Fruit fly (Drosophila melanogaster) whole organism, embryonic: ENCODE measurements around the gene Atac2.

Experiments
- Antp ChIP-seq: fragments of 200-800 bp; sonication (Bioruptor generic); optimal IDR thresholded peaks from 3 replicates; lab custom pipeline; 2016; ENCODE audit warnings: missing biosample characterization, missing genetic modification characterization
- Awh ChIP-seq: fragments of 200-800 bp; sonication (Bioruptor generic); IDR thresholded peaks from 2 replicates; pipeline ENCODE4, ENCODE4 v1.3.6; 2022; ENCODE audit warnings: missing biosample characterization, missing genetic modification characterization
- Bdp1 ChIP-seq: fragments of 200-800 bp; sonication (Bioruptor generic); optimal IDR thresholded peaks from 3 replicates; lab custom pipeline; 2016; ENCODE audit warnings: missing biosample characterization, missing genetic modification characterization
- CG10321 ChIP-seq: fragments of 200-800 bp; sonication (Bioruptor generic); IDR thresholded peaks from 2 replicates; pipeline ENCODE4 v1.3.6; 2022; ENCODE audit warnings: missing biosample characterization, missing genetic modification characterization
- CG11093 ChIP-seq: fragments of 200-800 bp; sonication (Bioruptor generic); IDR thresholded peaks from 3 replicates; pipeline ENCODE4 v1.3.6; 2022; ENCODE audit warnings: missing biosample characterization, missing genetic modification characterization
- CG11504 ChIP-seq: fragments of 200-800 bp; sonication (Bioruptor generic); optimal IDR thresholded peaks from 3 replicates; lab custom pipeline; 2019; ENCODE audit warnings: missing biosample characterization, mild to moderate bottlenecking, missing genetic modification characterization, moderate library complexity
- CG11560 ChIP-seq: fragments of 200-800 bp; sonication (Bioruptor generic); IDR thresholded peaks from 3 replicates; pipeline ENCODE4 v1.3.6; 2022; ENCODE audit warnings: missing biosample characterization, missing genetic modification characterization
- CG12744 ChIP-seq: fragments of 200-800 bp; sonication (Bioruptor generic); optimal IDR thresholded peaks from 2 replicates; lab custom pipeline; 2016; ENCODE audit warnings: missing biosample characterization, missing genetic modification characterization
- CG13775 ChIP-seq: fragments of 200-800 bp; sonication (Bioruptor generic); optimal IDR thresholded peaks from 3 replicates; lab custom pipeline; 2017; ENCODE audit warnings: missing biosample characterization, mild to moderate bottlenecking, missing genetic modification characterization
- CG14860 ChIP-seq: fragments of 200-800 bp; sonication (Bioruptor generic); IDR thresholded peaks from 3 replicates; pipeline ENCODE4 v1.3.6; 2022; ENCODE audit warnings: missing biosample characterization, missing genetic modification characterization; ENCODE audit not compliant: partially characterized antibody
- CG1647 ChIP-seq: fragments of 200-800 bp; sonication (Bioruptor generic); optimal IDR thresholded peaks from 3 replicates; lab custom pipeline; 2016; ENCODE audit warnings: missing biosample characterization, missing genetic modification characterization
- CG17385 ChIP-seq: fragments of 200-800 bp; sonication (Bioruptor generic); optimal IDR thresholded peaks from 3 replicates; lab custom pipeline; 2018; ENCODE audit warnings: missing biosample characterization, mild to moderate bottlenecking, missing genetic modification characterization
- CG17829 ChIP-seq: fragments of 200-800 bp; optimal IDR thresholded peaks from 2 replicates; lab custom pipeline; 2019; ENCODE audit warnings: missing biosample characterization, mild to moderate bottlenecking, missing genetic modification characterization, moderate library complexity
- CG18011 ChIP-seq: fragments of 200-800 bp; sonication (Bioruptor generic); optimal IDR thresholded peaks from 2 replicates; lab custom pipeline; 2017; ENCODE audit warnings: missing biosample characterization, missing genetic modification characterization, mild to moderate bottlenecking, moderate library complexity, missing genotype
- CG2678 ChIP-seq: fragments of 200-800 bp; sonication (Bioruptor generic); optimal IDR thresholded peaks from 3 replicates; lab custom pipeline; 2019; ENCODE audit warnings: missing biosample characterization, mild to moderate bottlenecking, missing genetic modification characterization, moderate library complexity
- CG31365 ChIP-seq: fragments of 200-800 bp; sonication (Bioruptor generic); optimal IDR thresholded peaks from 2 replicates; lab custom pipeline; 2018; ENCODE audit warnings: missing biosample characterization, mild to moderate bottlenecking, missing genetic modification characterization
- CG31441 ChIP-seq: fragments of 200-800 bp; sonication (Bioruptor generic); IDR thresholded peaks from 2 replicates; pipeline ENCODE4 v1.3.6; 2022; ENCODE audit warnings: missing biosample characterization, missing genetic modification characterization
- CG32532 ChIP-seq: fragments of 200-800 bp; sonication (Bioruptor generic); IDR thresholded peaks from 2 replicates; pipeline ENCODE4 v1.3.6; 2022; ENCODE audit warnings: missing biosample characterization, missing genetic modification characterization
- CG32772 ChIP-seq: fragments of 200-800 bp; sonication (Bioruptor generic); IDR thresholded peaks from 2 replicates; pipeline ENCODE4 v1.3.6; 2022; ENCODE audit warnings: missing biosample characterization, missing genetic modification characterization
- CG34422 ChIP-seq: fragments of 200-800 bp; sonication (Bioruptor generic); IDR thresholded peaks from 3 replicates; pipeline ENCODE4 v1.3.6; 2022; ENCODE audit warnings: missing biosample characterization, missing genetic modification characterization
- CG3838 ChIP-seq: fragments of 200-800 bp; sonication (Bioruptor generic); optimal IDR thresholded peaks from 3 replicates; lab custom pipeline; 2016; ENCODE audit warnings: missing biosample characterization, missing genetic modification characterization
- CG43689 ChIP-seq: fragments of 200-800 bp; sonication (Bioruptor generic); IDR thresholded peaks from 2 replicates; pipeline ENCODE4 v1.3.6; 2022; ENCODE audit warnings: missing biosample characterization, missing genetic modification characterization
- CG4404 ChIP-seq: fragments of 200-800 bp; sonication (Bioruptor generic); IDR thresholded peaks from 2 replicates; pipeline ENCODE4 v1.3.6; 2022; ENCODE audit warnings: missing biosample characterization, missing genetic modification characterization
- CG7928 ChIP-seq: fragments of 200-800 bp; sonication (Bioruptor generic); optimal IDR thresholded peaks from 2 replicates; lab custom pipeline; 2017; ENCODE audit warnings: missing biosample characterization, mild to moderate bottlenecking, missing genetic modification characterization
- CrebB ChIP-seq: fragments of 200-800 bp; sonication (Bioruptor generic); optimal IDR thresholded peaks from 3 replicates; lab custom pipeline; 2018; ENCODE audit warnings: missing biosample characterization, mild to moderate bottlenecking, missing genetic modification characterization
- D19B ChIP-seq: fragments of 200-800 bp; sonication (Bioruptor generic); optimal IDR thresholded peaks from 2 replicates; lab custom pipeline; 2017; ENCODE audit warnings: missing biosample characterization, mild to moderate bottlenecking, missing genetic modification characterization
- Dbx ChIP-seq: fragments of 200-800 bp; sonication (Bioruptor generic); IDR thresholded peaks from 3 replicates; pipeline ENCODE4 v1.3.6; 2022; ENCODE audit warnings: missing biosample characterization, missing genetic modification characterization
- Dek ChIP-seq: fragments of 200-800 bp; sonication (Bioruptor generic); optimal IDR thresholded peaks from 3 replicates; lab custom pipeline; 2019; ENCODE audit warnings: missing biosample characterization, mild to moderate bottlenecking, missing genetic modification characterization, moderate library complexity
- Elba2 ChIP-seq: fragments of 200-800 bp; sonication (Bioruptor generic); optimal IDR thresholded peaks from 3 replicates; lab custom pipeline; 2016; ENCODE audit warnings: missing biosample characterization, missing genetic modification characterization
- HHEX ChIP-seq: fragments of 200-800 bp; sonication (Bioruptor generic); optimal IDR thresholded peaks from 3 replicates; lab custom pipeline; 2017; ENCODE audit warnings: missing biosample characterization, mild to moderate bottlenecking, missing genetic modification characterization, missing genetic modification reagents
- HmgZ ChIP-seq: fragments of 200-800 bp; sonication (Bioruptor generic); optimal IDR thresholded peaks from 2 replicates; lab custom pipeline; 2018; ENCODE audit warnings: missing biosample characterization, mild to moderate bottlenecking, missing genetic modification characterization
- Hmx ChIP-seq: fragments of 200-800 bp; sonication (Bioruptor generic); optimal IDR thresholded peaks from 2 replicates; lab custom pipeline; 2016; ENCODE audit warnings: missing biosample characterization, missing genetic modification characterization
- Hr3 ChIP-seq: fragments of 200-800 bp; sonication (Bioruptor generic); optimal IDR thresholded peaks from 3 replicates; lab custom pipeline; 2016; ENCODE audit warnings: missing biosample characterization, missing genetic modification characterization
- Lpt ChIP-seq: fragments of >200 bp; optimal IDR thresholded peaks from 2 replicates; lab custom pipeline; 2018; ENCODE audit warnings: missing biosample characterization, missing genetic modification characterization
- Meics ChIP-seq: fragments of 200-800 bp; sonication (Bioruptor generic); optimal IDR thresholded peaks from 2 replicates; lab custom pipeline; 2017; ENCODE audit warnings: missing biosample characterization, mild to moderate bottlenecking, missing genetic modification characterization
- Oaz ChIP-seq: fragments of 200-800 bp; sonication (Bioruptor generic); IDR thresholded peaks from 2 replicates; pipeline ENCODE4 v1.3.6; 2022; ENCODE audit warnings: missing biosample characterization, missing genetic modification characterization
- Optix ChIP-seq: fragments of 200-800 bp; sonication (Bioruptor generic); IDR thresholded peaks from 3 replicates; pipeline ENCODE4 v1.3.6; 2022; ENCODE audit warnings: missing biosample characterization, missing genetic modification characterization
- Sry-β ChIP-seq: fragments of 200-800 bp; sonication (Bioruptor generic); optimal IDR thresholded peaks from 2 replicates; lab custom pipeline; 2018; ENCODE audit warnings: missing biosample characterization, mild to moderate bottlenecking, missing genetic modification characterization, moderate library complexity
- Tbp ChIP-seq: fragments of >200 bp; optimal IDR thresholded peaks from 2 replicates; lab custom pipeline; 2018; ENCODE audit warnings: missing biosample characterization, missing genetic modification characterization
- ase ChIP-seq: fragments of 200-800 bp; sonication (Bioruptor generic); IDR thresholded peaks from 3 replicates; pipeline ENCODE4 v1.3.6; 2022; ENCODE audit warnings: missing biosample characterization, missing genetic modification characterization
- dan ChIP-seq: fragments of 200-800 bp; sonication (Bioruptor generic); IDR thresholded peaks from 2 replicates; pipeline ENCODE4 v1.3.6; 2022; ENCODE audit warnings: missing biosample characterization, missing genetic modification characterization
- danr ChIP-seq: fragments of 200-800 bp; sonication (Bioruptor generic); IDR thresholded peaks from 2 replicates; pipeline ENCODE4 v1.3.6; 2022; ENCODE audit warnings: missing biosample characterization, missing genetic modification characterization
- ems ChIP-seq: fragments of 200-800 bp; sonication (Bioruptor generic); optimal IDR thresholded peaks from 3 replicates; lab custom pipeline; 2016; ENCODE audit warnings: missing biosample characterization, missing genetic modification characterization
- h ChIP-seq: fragments of >200 bp; optimal IDR thresholded peaks from 2 replicates; lab custom pipeline; 2017
- kay ChIP-seq: fragments of 200-800 bp; sonication (Bioruptor generic); optimal IDR thresholded peaks from 2 replicates; lab custom pipeline; 2016; ENCODE audit warnings: missing biosample characterization, missing genetic modification characterization
- maf-S ChIP-seq: fragments of 200-800 bp; sonication (Bioruptor generic); optimal IDR thresholded peaks from 2 replicates; lab custom pipeline; 2016; ENCODE audit warnings: missing biosample characterization, missing genetic modification characterization
- pfk ChIP-seq: fragments of 200-800 bp; sonication (Bioruptor generic); optimal IDR thresholded peaks from 2 replicates; lab custom pipeline; 2018; ENCODE audit warnings: missing biosample characterization, mild to moderate bottlenecking, missing genetic modification characterization, moderate library complexity
- repo ChIP-seq: fragments of 200-800 bp; sonication (Bioruptor generic); optimal IDR thresholded peaks from 2 replicates; lab custom pipeline; 2016; ENCODE audit warnings: missing biosample characterization, missing genetic modification characterization
- run ChIP-seq: fragments of 200-800 bp; sonication (Bioruptor generic); optimal IDR thresholded peaks from 3 replicates; lab custom pipeline; 2018; ENCODE audit warnings: missing biosample characterization, mild to moderate bottlenecking, missing genetic modification characterization
- sd ChIP-seq: fragments of 200-800 bp; sonication (Bioruptor generic); optimal IDR thresholded peaks from 3 replicates; lab custom pipeline; 2018; ENCODE audit warnings: missing biosample characterization, mild to moderate bottlenecking, missing genetic modification characterization, moderate library complexity
- tap ChIP-seq: fragments of 200-800 bp; optimal IDR thresholded peaks from 3 replicates; lab custom pipeline; 2019; ENCODE audit warnings: missing biosample characterization, mild to moderate bottlenecking, missing genetic modification characterization, moderate library complexity
- ttk ChIP-seq: fragments of 200-800 bp; sonication (Bioruptor generic); IDR thresholded peaks from 2 replicates; pipeline ENCODE4 v2.1.2; 2022; ENCODE audit warnings: missing biosample characterization, missing genetic modification characterization
- wor ChIP-seq: fragments of 200-800 bp; sonication (Bioruptor generic); IDR thresholded peaks from 2 replicates; pipeline ENCODE4 v1.3.6; 2022; ENCODE audit warnings: missing biosample characterization, missing genetic modification characterization

The Atac2 gene

dm6 chr2L:18604986-18605385 lies 7.1 kb downstream of the Atac2 start, which contains the start of gene CG10413 (continued):
- peak; percentile 98 for TF ChIP-seq CG12744 (GFP tag; lab: Kevin White, UChicago)
- TF ChIP-seq Dek (tag; lab: Kevin White, UChicago): peak; percentile 98
- peak; percentile 99 for TF ChIP-seq CG32532 (GFP tag; lab: Robert Waterston, UW)
- peak; percentile 99 for TF ChIP-seq CG2678 (tag; lab: Kevin White, UChicago)
- TF ChIP-seq Bdp1 (GFP tag; lab: Kevin White, UChicago): peak; percentile 93
- peak; percentile 96 for TF ChIP-seq danr (GFP tag; lab: Robert Waterston, UW)
- peak; percentile 61 for TF ChIP-seq Sry-β (GFP tag; lab: Kevin White, UChicago)
- TF ChIP-seq Dbx: peak; percentile 98
- TF ChIP-seq CG31365: peak; percentile 91
- TF ChIP-seq Hr3 (GFP tag; lab: Kevin White, UChicago): peak; percentile 98
- peak; percentile 96 for TF ChIP-seq Optix (GFP tag; lab: Robert Waterston, UW)
- peak; percentile 97 for TF ChIP-seq CG4404
- TF ChIP-seq tap (tag; lab: Kevin White, UChicago): peak; percentile 97
- TF ChIP-seq Awh (GFP tag; lab: Robert Waterston, UW): peak; percentile 95
- peak; percentile 89 for TF ChIP-seq CG18011
- TF ChIP-seq repo (GFP tag; lab: Kevin White, UChicago): peak; percentile 92
- peak; percentile 96 for TF ChIP-seq CrebB (tag; lab: Kevin White, UChicago)
- TF ChIP-seq CG43689 (GFP tag; lab: Robert Waterston, UW): peak; percentile 94
- peak; percentile 95 for TF ChIP-seq Oaz (GFP tag; lab: Robert Waterston, UW)
- TF ChIP-seq CG17829 (tag; lab: Kevin White, UChicago): peak; percentile 98
- TF ChIP-seq run (tag; lab: Kevin White, UChicago): peak; percentile 94
- peak; percentile 90 for TF ChIP-seq CG11560 (tag; lab: Robert Waterston, UW)
- peak; percentile 93 for TF ChIP-seq CG3838 (GFP tag; lab: Kevin White, UChicago)
- TF ChIP-seq CG14860: no peak
- TF ChIP-seq ttk (GFP tag; lab: Robert Waterston, UW): peak; percentile 94
- peak; percentile 95 for TF ChIP-seq Hmx (GFP tag; lab: Kevin White, UChicago)
- TF ChIP-seq CG34422 (GFP tag; lab: Robert Waterston, UW): peak; percentile 98; the same call in 2 of the 3 replicates
- peak; percentile 69 for TF ChIP-seq pfk (GFP tag; lab: Kevin White, UChicago)
- peak; percentile 97 for TF ChIP-seq CG11504 (tag; lab: Kevin White, UChicago)
- peak; percentile 71; the same call in 1 of the 2 replicates for TF ChIP-seq CG10321 (GFP tag; lab: Robert Waterston, UW)
- peak; percentile 82 for TF ChIP-seq CG7928 (GFP tag; lab: Kevin White, UChicago)
- peak; percentile 90 for TF ChIP-seq wor (GFP tag; lab: Robert Waterston, UW)
- peak; percentile 99 for TF ChIP-seq HmgZ (tag; lab: Kevin White, UChicago)
- no peak for TF ChIP-seq Tbp (GFP tag; lab: Kevin White, UChicago)
- peak; percentile 97 for TF ChIP-seq CG1647 (GFP tag; lab: Kevin White, UChicago)
- peak; percentile 96 for TF ChIP-seq CG17385 (GFP tag; lab: Kevin White, UChicago)
- TF ChIP-seq h (lab: Kevin White, UChicago): no peak
- no peak for TF ChIP-seq Lpt
- TF ChIP-seq Elba2 (GFP tag; lab: Kevin White, UChicago): peak; percentile 99
- peak; percentile 96 for TF ChIP-seq ems (GFP tag; lab: Kevin White, UChicago)
- TF ChIP-seq HHEX: peak; percentile 98
- peak; percentile 98 for TF ChIP-seq CG13775
- peak; percentile 96 for TF ChIP-seq CG32772 (GFP tag; lab: Robert Waterston, UW)
- TF ChIP-seq D19B (GFP tag; lab: Kevin White, UChicago): peak; percentile 93
- peak; percentile 98 for TF ChIP-seq maf-S (GFP tag; lab: Kevin White, UChicago)
- no peak; the same call in 1 of the 2 replicates for TF ChIP-seq dan (GFP tag; lab: Robert Waterston, UW)
- TF ChIP-seq ase: peak; percentile 92
- peak; percentile 94 for TF ChIP-seq sd (tag; lab: Kevin White, UChicago)
- TF ChIP-seq Antp (GFP tag; lab: Kevin White, UChicago): peak; percentile 98
- TF ChIP-seq CG31441 (GFP tag; lab: Robert Waterston, UW): peak; percentile 97
- TF ChIP-seq CG11093 (GFP tag; lab: Robert Waterston, UW): peak; percentile 97
- TF ChIP-seq kay (GFP tag; lab: Kevin White, UChicago): peak; percentile 95
- TF ChIP-seq Meics: peak; percentile 98
